Fruit fly (Drosophila melanogaster) whole organism, embryonic: ENCODE measurements around the gene Kaz-m1.

ENCODE experiments used
- ATbp ChIP-seq: fragments of 200-800 bp; sonication (Bioruptor generic); optimal IDR thresholded peaks from 2 replicates; lab custom pipeline; 2017; ENCODE audit warnings: missing biosample characterization, mild to moderate bottlenecking, missing genetic modification characterization, missing genetic modification reagents
- Ada2b ChIP-seq: fragments of 200-800 bp; sonication (Bioruptor generic); IDR thresholded peaks from 2 replicates; pipeline ENCODE4 v1.3.6; 2022; ENCODE audit warnings: missing biosample characterization, missing genetic modification characterization
- CG10654 ChIP-seq: fragments of 200-800 bp; sonication (Bioruptor generic); optimal IDR thresholded peaks from 2 replicates; lab custom pipeline; 2016; ENCODE audit warnings: missing biosample characterization, missing genetic modification characterization
- CG11247 ChIP-seq: fragments of 200-800 bp; sonication (Bioruptor generic); IDR thresholded peaks from 2 replicates; pipeline ENCODE4 v1.3.6; 2022; ENCODE audit warnings: missing biosample characterization, missing genetic modification characterization
- CG14014 ChIP-seq: fragments of 200-800 bp; sonication (Bioruptor generic); IDR thresholded peaks from 2 replicates; pipeline ENCODE4 v1.3.6; 2022; ENCODE audit warnings: missing biosample characterization, missing genetic modification characterization
- CG14050 ChIP-seq: fragments of 200-800 bp; sonication (Bioruptor generic); IDR thresholded peaks from 3 replicates; pipeline ENCODE4 v1.3.6; 2022; ENCODE audit warnings: missing biosample characterization, missing genetic modification characterization
- CG30431 ChIP-seq: fragments of 200-800 bp; sonication (Bioruptor generic); optimal IDR thresholded peaks from 2 replicates; lab custom pipeline; 2017; ENCODE audit warnings: missing biosample characterization, missing genetic modification characterization
- CG33557 ChIP-seq: fragments of 200-800 bp; sonication (Bioruptor generic); optimal IDR thresholded peaks from 2 replicates; lab custom pipeline; 2019; ENCODE audit warnings: missing biosample characterization, mild to moderate bottlenecking, missing genetic modification characterization, moderate library complexity
- CG34422 ChIP-seq: fragments of 200-800 bp; sonication (Bioruptor generic); IDR thresholded peaks from 3 replicates; pipeline ENCODE4 v1.3.6; 2022; ENCODE audit warnings: missing biosample characterization, missing genetic modification characterization
- CG3726 ChIP-seq: fragments of 200-800 bp; sonication (Bioruptor generic); IDR thresholded peaks from 3 replicates; pipeline ENCODE4, ENCODE4 v1.3.6; 2022; ENCODE audit warnings: missing biosample characterization, missing genetic modification characterization
- CG3847 ChIP-seq: fragments of 200-800 bp; sonication (Bioruptor generic); IDR thresholded peaks from 2 replicates; pipeline ENCODE4 v1.3.6; 2022; ENCODE audit warnings: missing biosample characterization, missing genetic modification characterization
- CG4404 ChIP-seq: fragments of 200-800 bp; sonication (Bioruptor generic); IDR thresholded peaks from 2 replicates; pipeline ENCODE4 v1.3.6; 2022; ENCODE audit warnings: missing biosample characterization, missing genetic modification characterization
- CG6683 ChIP-seq: fragments of 200-800 bp; sonication (Bioruptor generic); optimal IDR thresholded peaks from 2 replicates; lab custom pipeline; 2017; ENCODE audit warnings: missing biosample characterization, mild to moderate bottlenecking, missing genetic modification characterization, missing genetic modification reagents
- CG6813 ChIP-seq: fragments of 200-800 bp; sonication (Bioruptor generic); optimal IDR thresholded peaks from 2 replicates; lab custom pipeline; 2017; ENCODE audit warnings: missing biosample characterization, missing genetic modification characterization, mild to moderate bottlenecking, moderate library complexity, missing genetic modification reagents
- CG6854 ChIP-seq: fragments of 200-800 bp; sonication (Bioruptor generic); optimal IDR thresholded peaks from 3 replicates; lab custom pipeline; 2017; ENCODE audit warnings: missing biosample characterization, mild to moderate bottlenecking, missing genetic modification characterization
- CG7357 ChIP-seq: fragments of 200-800 bp; sonication (Bioruptor generic); IDR thresholded peaks from 3 replicates; pipeline ENCODE4 v1.3.6; 2022; ENCODE audit warnings: missing biosample characterization, missing genetic modification characterization
- CG8089 ChIP-seq: fragments of 200-800 bp; sonication (Bioruptor generic); optimal IDR thresholded peaks from 3 replicates; lab custom pipeline; 2016; ENCODE audit warnings: missing biosample characterization, missing genetic modification characterization
- CG8924 ChIP-seq: fragments of 200-800 bp; optimal IDR thresholded peaks from 3 replicates; lab custom pipeline; 2019; ENCODE audit warnings: missing biosample characterization, mild to moderate bottlenecking, missing genetic modification characterization, moderate library complexity
- CoRest ChIP-seq: fragments of 200-800 bp; sonication (Bioruptor generic); optimal IDR thresholded peaks from 3 replicates; lab custom pipeline; 2018; ENCODE audit warnings: missing biosample characterization, mild to moderate bottlenecking, missing genetic modification characterization, moderate library complexity
- Dbx ChIP-seq: fragments of 200-800 bp; sonication (Bioruptor generic); IDR thresholded peaks from 3 replicates; pipeline ENCODE4 v1.3.6; 2022; ENCODE audit warnings: missing biosample characterization, missing genetic modification characterization
- E2f1 ChIP-seq: fragments of 200-800 bp; sonication (Bioruptor generic); IDR thresholded peaks from 2 replicates; pipeline ENCODE4 v1.3.6; 2022; ENCODE audit warnings: missing biosample characterization, missing genetic modification characterization
- Elba2 ChIP-seq: fragments of 200-800 bp; sonication (Bioruptor generic); optimal IDR thresholded peaks from 3 replicates; lab custom pipeline; 2016; ENCODE audit warnings: missing biosample characterization, missing genetic modification characterization
- Ets65A ChIP-seq: fragments of 200-800 bp; sonication (Bioruptor generic); peaks from one replicate; lab custom pipeline; 2016; ENCODE audit warnings: missing biosample characterization, missing genetic modification characterization
- Lhr ChIP-seq: fragments of 200-800 bp; sonication (Bioruptor generic); optimal IDR thresholded peaks from 3 replicates; lab custom pipeline; 2017; ENCODE audit warnings: mild to moderate bottlenecking, missing biosample characterization, missing genetic modification reagents, missing genetic modification characterization
- MESR4 ChIP-seq: fragments of 200-800 bp; sonication (Bioruptor generic); optimal IDR thresholded peaks from 2 replicates; lab custom pipeline; 2018; ENCODE audit warnings: missing biosample characterization, mild to moderate bottlenecking, missing genetic modification characterization, moderate library complexity
- NC2α ChIP-seq: fragments of 200-800 bp; sonication (Bioruptor generic); optimal IDR thresholded peaks from 2 replicates; lab custom pipeline; 2016; ENCODE audit warnings: missing biosample characterization, missing genetic modification characterization
- Oaz ChIP-seq: fragments of 200-800 bp; sonication (Bioruptor generic); IDR thresholded peaks from 2 replicates; pipeline ENCODE4 v1.3.6; 2022; ENCODE audit warnings: missing biosample characterization, missing genetic modification characterization
- Oli ChIP-seq: fragments of 200-800 bp; sonication (Bioruptor generic); optimal IDR thresholded peaks from 2 replicates; lab custom pipeline; 2018; ENCODE audit warnings: missing biosample characterization, mild to moderate bottlenecking, missing genetic modification characterization, moderate library complexity
- Sry-δ ChIP-seq: fragments of 200-800 bp; sonication (Bioruptor generic); optimal IDR thresholded peaks from 2 replicates; lab custom pipeline; 2016; ENCODE audit warnings: missing biosample characterization, missing genetic modification characterization
- Trl ChIP-seq, 3 experiments: fragments of >200 bp in 2 of 3; fragments of 200-800 bp in 1 of 3; sonication (Bioruptor generic) in 1 of 3; optimal IDR thresholded peaks; 2 replicates in 1 of 3; 3 replicates in 2 of 3; lab custom pipeline; 2016 to 2017; ENCODE audit warnings: missing biosample characterization in 1 of 3, missing genetic modification characterization in 1 of 3
- Vsx1 ChIP-seq: fragments of 200-800 bp; sonication (Bioruptor generic); optimal IDR thresholded peaks from 2 replicates; lab custom pipeline; 2017; ENCODE audit warnings: missing biosample characterization, mild to moderate bottlenecking, missing genetic modification characterization, missing genetic modification reagents
- btn ChIP-seq: fragments of 200-800 bp; sonication (Bioruptor generic); optimal IDR thresholded peaks from 2 replicates; lab custom pipeline; 2016; ENCODE audit warnings: missing biosample characterization, missing genetic modification characterization
- cad ChIP-seq: fragments of >200 bp; optimal IDR thresholded peaks from 2 replicates; lab custom pipeline; 2017; ENCODE audit warnings: missing biosample characterization, missing genetic modification characterization
- croc ChIP-seq: fragments of 200-800 bp; sonication (Bioruptor generic); conservative IDR thresholded peaks from 3 replicates; pipeline ENCODE4 v1.3.6; 2022; ENCODE audit warnings: missing biosample characterization, missing genetic modification characterization
- crp ChIP-seq, 2 experiments: fragments of 200-800 bp; sonication (Bioruptor generic); optimal IDR thresholded peaks; 2 replicates in 1 of 2; 3 replicates in 1 of 2; lab custom pipeline; 2017; ENCODE audit warnings: missing biosample characterization in 2 of 2, missing genetic modification characterization in 2 of 2, mild to moderate bottlenecking in 1 of 2, moderate library complexity in 1 of 2
- gcm2 ChIP-seq: fragments of 200-800 bp; sonication (Bioruptor generic); optimal IDR thresholded peaks from 2 replicates; lab custom pipeline; 2016; ENCODE audit warnings: missing biosample characterization, missing genetic modification characterization
- gt ChIP-seq: fragments of 200-800 bp; sonication (Bioruptor generic); IDR thresholded peaks from 2 replicates; pipeline ENCODE4 v1.3.6; 2022; ENCODE audit warnings: missing biosample characterization, missing genetic modification characterization
- jigr1 ChIP-seq: fragments of 200-800 bp; sonication (Bioruptor generic); IDR thresholded peaks from 3 replicates; pipeline ENCODE4 v1.3.6; 2022; ENCODE audit warnings: missing biosample characterization, missing genetic modification characterization
- klu ChIP-seq: fragments of 200-800 bp; sonication (Bioruptor generic); IDR thresholded peaks from 2 replicates; pipeline ENCODE4 v1.3.6; 2022; ENCODE audit warnings: missing biosample characterization, missing genetic modification characterization
- pho ChIP-seq: fragments of 200-800 bp; sonication (Bioruptor generic); optimal IDR thresholded peaks from 2 replicates; lab custom pipeline; 2016; ENCODE audit warnings: missing biosample characterization, missing genetic modification characterization
- pzg ChIP-seq: fragments of 200-800 bp; sonication (Bioruptor generic); optimal IDR thresholded peaks from 3 replicates; lab custom pipeline; 2018; ENCODE audit warnings: missing biosample characterization, mild to moderate bottlenecking, missing genetic modification characterization, moderate library complexity
- ro ChIP-seq: fragments of 200-800 bp; sonication (Bioruptor generic); IDR thresholded peaks from 2 replicates; pipeline ENCODE4 v1.3.6; 2022; ENCODE audit warnings: missing biosample characterization, missing genetic modification characterization
- scrt ChIP-seq: fragments of 200-800 bp; sonication (Bioruptor generic); optimal IDR thresholded peaks from 2 replicates; lab custom pipeline; 2018; ENCODE audit warnings: missing biosample characterization, mild to moderate bottlenecking, missing genetic modification characterization, moderate library complexity
- sens-2 ChIP-seq: fragments of 200-800 bp; sonication (Bioruptor generic); IDR thresholded peaks from 2 replicates; pipeline ENCODE4 v1.3.6; 2022; ENCODE audit warnings: missing biosample characterization, missing genetic modification characterization
- sim ChIP-seq: fragments of 200-800 bp; sonication (Bioruptor generic); IDR thresholded peaks from 2 replicates; pipeline ENCODE4 v1.3.6; 2022; ENCODE audit warnings: missing biosample characterization, missing genetic modification characterization
- so ChIP-seq: fragments of 200-800 bp; sonication (Bioruptor generic); IDR thresholded peaks from 3 replicates; pipeline ENCODE4 v1.3.6; 2022; ENCODE audit warnings: missing biosample characterization, missing genetic modification characterization
- sob ChIP-seq: fragments of 200-800 bp; sonication (Bioruptor generic); IDR thresholded peaks from 2 replicates; pipeline ENCODE4 v1.3.6; 2022; ENCODE audit warnings: missing biosample characterization, missing genetic modification characterization
- sug ChIP-seq: fragments of 200-800 bp; optimal IDR thresholded peaks from 2 replicates; lab custom pipeline; 2019; ENCODE audit warnings: missing biosample characterization, mild to moderate bottlenecking, missing genetic modification characterization, moderate library complexity
- tx ChIP-seq: fragments of 200-800 bp; sonication (Bioruptor generic); optimal IDR thresholded peaks from 2 replicates; lab custom pipeline; 2016; ENCODE audit warnings: missing biosample characterization, missing genetic modification characterization
- vvl ChIP-seq: fragments of 200-800 bp; sonication (Bioruptor generic); IDR thresholded peaks from 2 replicates; pipeline ENCODE4 v1.3.6; 2022; ENCODE audit warnings: missing biosample characterization, missing genetic modification characterization

The Kaz-m1 gene

DNA sequence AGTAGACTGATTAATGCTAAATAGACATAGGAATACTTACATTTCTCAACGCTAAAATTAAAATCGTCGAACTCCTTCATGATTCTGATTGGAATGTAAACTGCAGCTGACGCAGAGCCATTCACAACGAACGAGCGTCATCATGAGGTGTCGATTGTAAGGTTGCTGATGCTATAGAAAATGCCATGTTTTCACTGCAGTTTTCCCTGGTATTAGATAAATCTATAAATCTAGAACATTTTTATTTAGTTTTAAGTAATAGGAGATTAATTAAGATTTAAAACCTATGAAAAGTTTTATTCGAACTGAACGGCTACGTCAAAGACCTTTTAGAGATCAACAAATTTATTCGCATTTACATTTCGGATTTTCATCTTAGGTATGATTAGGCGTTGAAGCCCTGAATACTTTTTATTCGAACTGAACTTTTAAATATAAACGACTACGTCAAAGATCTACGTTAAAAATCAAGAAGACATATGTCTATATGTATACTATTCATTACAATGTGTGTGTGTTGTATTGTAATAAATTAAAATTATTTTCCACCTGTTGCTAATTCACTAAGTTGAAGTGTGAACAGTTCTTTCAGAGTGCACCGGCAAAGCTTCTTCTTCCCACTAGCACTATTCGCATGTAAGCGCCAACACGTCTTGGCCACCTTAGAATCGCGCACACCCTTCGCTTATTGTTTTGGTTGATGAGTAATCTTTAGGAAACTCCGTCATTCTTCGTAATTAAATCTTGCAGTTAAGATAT, 37.8 kb downstream of the Kaz-m1 start, which contains the start of the genes Exo84 and Vps2 (continued):
- TF ChIP-seq jigr1 (GFP tag; lab: Robert Waterston, UW) (no peak), croc (GFP tag; lab: Robert Waterston, UW) (no peak; the same call in 2 of the 3 replicates), pzg (peak; percentile 38), sens-2 (GFP tag; lab: Robert Waterston, UW) (no peak), sob (GFP tag; lab: Robert Waterston, UW) (peak; percentile 5; the same call in 1 of the 2 replicates), CG11247 (no peak), Trl (optimal IDR thresholded peaks at IDR 0.05; lab: Kevin White, UChicago) (no peak), Trl (GFP tag; optimal IDR thresholded peaks at IDR 0.05; lab: Kevin White, UChicago) (no peak), Vsx1 (no peak), pho (GFP tag; lab: Kevin White, UChicago) (peak; percentile 47), crp (GFP tag; optimal IDR thresholded peaks at IDR 0.05; lab: Kevin White, UChicago) (peak in 1 of 2 experiments; percentile 79), MESR4 (GFP tag; lab: Kevin White, UChicago) (no peak), so (GFP tag; lab: Robert Waterston, UW) (no peak), NC2α (GFP tag; lab: Kevin White, UChicago) (no peak), CG7357 (GFP tag; lab: Robert Waterston, UW) (peak; percentile 93), gcm2 (GFP tag; lab: Kevin White, UChicago) (no peak), CG8924 (peak; percentile 50), vvl (GFP tag; lab: Robert Waterston, UW) (peak; percentile 13; the same call in 1 of the 2 replicates), Ets65A (GFP tag; lab: Kevin White, UChicago) (peak; percentile 89), CG30431 (peak; percentile 47), ro (GFP tag; lab: Robert Waterston, UW) (no peak), CG14050 (GFP tag; lab: Robert Waterston, UW) (no peak), Oli (tag; lab: Kevin White, UChicago) (peak; percentile 58), CoRest (tag; lab: Kevin White, UChicago) (peak; percentile 81), CG10654 (GFP tag; lab: Kevin White, UChicago) (no peak), scrt (peak; percentile 81), CG14014 (GFP tag; lab: Robert Waterston, UW) (no peak; the same call in 1 of the 2 replicates), Elba2 (no peak), CG3726 (GFP tag; lab: Robert Waterston, UW) (no peak), CG8089 (GFP tag; lab: Kevin White, UChicago) (no peak), sim (GFP tag; lab: Robert Waterston, UW) (no peak), gt (no peak), ATbp (GFP tag; lab: Kevin White, UChicago) (no peak), E2f1 (GFP tag; lab: Robert Waterston, UW) (no peak), Sry-δ (GFP tag; lab: Kevin White, UChicago) (peak; percentile 3), klu (GFP tag; lab: Robert Waterston, UW) (peak; percentile 23; the same call in 1 of the 2 replicates), CG34422 (GFP tag; lab: Robert Waterston, UW) (peak; percentile 66), CG6813 (GFP tag; lab: Kevin White, UChicago) (no peak), CG33557 (GFP tag; lab: Kevin White, UChicago) (peak; percentile 20), Oaz (GFP tag; lab: Robert Waterston, UW) (peak; percentile 22; the same call in 1 of the 2 replicates), Lhr (GFP tag; lab: Kevin White, UChicago) (peak; percentile 25), CG3847 (GFP tag; lab: Robert Waterston, UW) (peak; percentile 53; the same call in 1 of the 2 replicates), sug (peak; percentile 68), CG6683 (GFP tag; lab: Kevin White, UChicago) (no peak), tx (GFP tag; lab: Kevin White, UChicago) (peak; percentile 28), btn (GFP tag; lab: Kevin White, UChicago) (no peak), Ada2b (GFP tag; lab: Robert Waterston, UW) (no peak), CG6854 (GFP tag; lab: Kevin White, UChicago) (no peak), CG4404 (no peak; the same call in none of the 2 replicates), cad (GFP tag; lab: Kevin White, UChicago) (no peak), Dbx (no peak; the same call in 2 of the 3 replicates)
